Worm (Caenorhabditis elegans): ENCODE measurements around the gene phy-2.
A peak's percentile ranks its signal among the peaks of the same experiment; 100 is the strongest.
"Not testable (repeated sequence)": the region's sequence is repeated elsewhere in the genome, so short reads cannot be mapped to it uniquely, and the experiment has no call there.

The phy-2 gene

ce11 chrIV:12196608-12197007, 19.2 kb downstream of the phy-2 start:
- TF ChIP-seq fkh-8 (tag; optimal IDR thresholded peaks at IDR 0.05): no peak
- TF ChIP-seq zag-1 (tag; optimal IDR thresholded peaks at IDR 0.05): no peak
- TF ChIP-seq nhr-47 (tag; optimal IDR thresholded peaks at IDR 0.05): no peak
- no peak for TF ChIP-seq alr-1 (tag; optimal IDR thresholded peaks at IDR 0.05; ENCODE audit: borderline replicate concordance)
- TF ChIP-seq elt-3 (tag; optimal IDR thresholded peaks at IDR 0.05): no peak
- no peak for TF ChIP-seq lsy-2 (tag; optimal IDR thresholded peaks at IDR 0.05)
- TF ChIP-seq blmp-1 (tag; optimal IDR thresholded peaks at IDR 0.05): no peak
- TF ChIP-seq nhr-237 (tag; optimal IDR thresholded peaks at IDR 0.05): no peak
- TF ChIP-seq nhr-19 (GFP tag; conservative IDR thresholded peaks at IDR 0.05): no peak
- no peak for TF ChIP-seq unc-30 (tag; optimal IDR thresholded peaks at IDR 0.05)
- TF ChIP-seq unc-130 (tag; optimal IDR thresholded peaks at IDR 0.05): no peak
- no peak for TF ChIP-seq hpl-2 (GFP tag; optimal IDR thresholded peaks at IDR 0.05)
- TF ChIP-seq nhr-90 (tag; optimal IDR thresholded peaks at IDR 0.05; ENCODE audit: poor library complexity): no peak
- TF ChIP-seq sptf-1 (tag; optimal IDR thresholded peaks at IDR 0.05): no peak
- no peak for TF ChIP-seq fos-1 (tag; optimal IDR thresholded peaks at IDR 0.05)

- TF ChIP-seq lir-3 (tag; optimal IDR thresholded peaks at IDR 0.05; ENCODE audit: poor library complexity) (no peak), efl-1 (optimal IDR thresholded peaks at IDR 0.05) (no peak), efl-1 (GFP tag; optimal IDR thresholded peaks at IDR 0.05 in 1 of 2) (peak in 1 of 2 experiments; percentile 46), ama-1 (optimal IDR thresholded peaks at IDR 0.05) (no peak)
Measured at ce11 chrIV:12194668-12195067, 21.1 kb downstream of the phy-2 start.

ce11 chrIV:12193338-12193737, 22.4 kb downstream of the phy-2 start:
- TF ChIP-seq unc-86 (tag; optimal IDR thresholded peaks at IDR 0.05) (no peak), alr-1 (tag; optimal IDR thresholded peaks at IDR 0.05; ENCODE audit: borderline replicate concordance) (no peak), efl-1 (optimal IDR thresholded peaks at IDR 0.05) (no peak), efl-1 (GFP tag; optimal IDR thresholded peaks at IDR 0.05 in 1 of 2) (peak in 1 of 2 experiments; percentile 14)

- TF ChIP-seq ceh-88 (GFP tag; IDR thresholded peaks at IDR 0.05) (no peak), nhr-20 (tag; optimal IDR thresholded peaks at IDR 0.05) (no peak), lin-14 (GFP tag; optimal IDR thresholded peaks at IDR 0.05) (peak; percentile 10)
Measured at ce11 chrIV:12192104-12192763, 23.6 kb downstream of the phy-2 start.

- not testable (repeated sequence) for TF ChIP-seq nhr-77 (tag; optimal IDR thresholded peaks at IDR 0.05); ets-5 (GFP tag; IDR thresholded peaks at IDR 0.05); hlh-17 (GFP tag; optimal IDR thresholded peaks at IDR 0.05; ENCODE audit: borderline replicate concordance)
Measured at ce11 chrIV:12178235-12178634, 37.6 kb downstream of the phy-2 start, which contains the start of gene nlr-1. Gene nlr-1, minus strand, starts transcription at chrIV:12178335.

ce11 chrIV:12167944-12168343, 47.8 kb downstream of the phy-2 start, which contains the start of gene F20B10.3:
Gene F20B10.3, plus strand, starts transcription at chrIV:12168244.
- TF ChIP-seq efl-1 (optimal IDR thresholded peaks at IDR 0.05) (no peak), efl-1 (GFP tag; optimal IDR thresholded peaks at IDR 0.05 in 1 of 2) (peak in 1 of 2 experiments; percentile 43), swsn-7 (tag; optimal IDR thresholded peaks at IDR 0.05) (no peak)

ce11 chrIV:12165432-12166078, 50.2 kb downstream of the phy-2 start:
- TF ChIP-seq efl-1 (optimal IDR thresholded peaks at IDR 0.05) (no peak), efl-1 (GFP tag; optimal IDR thresholded peaks at IDR 0.05 in 1 of 2) (peak in 1 of 2 experiments; percentile 70), alr-1 (tag; optimal IDR thresholded peaks at IDR 0.05; ENCODE audit: borderline replicate concordance) (no peak), elt-2 (tag; optimal IDR thresholded peaks at IDR 0.05) (peak; percentile 47), egl-27 (tag; optimal IDR thresholded peaks at IDR 0.05) (no peak)
